Worm (Caenorhabditis elegans) whole organism, L4 larva: ENCODE measurements around the gene F28H6.4.

Source experiments
- T20F7.1 ChIP-seq: fragments of 200-800 bp; sonication (Bioruptor generic); optimal IDR thresholded peaks from 2 replicates; lab custom pipeline; 2018; ENCODE audit warnings: mild to moderate bottlenecking, missing genetic modification characterization, missing compliant biosample characterization
- Y75B8A.6 ChIP-seq: fragments of 200-800 bp; sonication (Bioruptor generic); IDR thresholded peaks from 2 replicates; pipeline ENCODE4 v1.3.6; 2022; ENCODE audit warnings: missing genetic modification reagents, missing genetic modification characterization, missing compliant biosample characterization
- ZK337.2 ChIP-seq: fragments of 200-800 bp; sonication (Bioruptor generic); IDR thresholded peaks from 2 replicates; pipeline ENCODE4 v1.3.6; 2022; ENCODE audit warnings: missing genetic modification reagents, missing genetic modification characterization, missing compliant biosample characterization
- aha-1 ChIP-seq: fragments of 150-350 bp; peaks from one replicate; lab custom pipeline; 2014; ENCODE audit warnings: missing biosample characterization, missing genetic modification characterization
- ceh-28 ChIP-seq: fragments of 150-350 bp; optimal IDR thresholded peaks from 2 replicates; lab custom pipeline; 2014; ENCODE audit warnings: missing biosample characterization, missing genetic modification reagents, missing genetic modification characterization
- daf-16 ChIP-seq, 3 experiments: sonication (generic microtip); optimal IDR thresholded peaks; 2 replicates each; lab custom pipeline; 2016 to 2017; ENCODE audit warnings: missing genetic modification characterization in 3 of 3, missing genetic modification reagents in 3 of 3, mild to moderate bottlenecking in 2 of 3, missing compliant biosample characterization in 2 of 3, missing biosample characterization in 1 of 3, moderate library complexity in 1 of 3
- dmd-6 ChIP-seq: fragments of 200-800 bp; sonication (Bioruptor generic); IDR thresholded peaks from 2 replicates; pipeline ENCODE4 v1.3.6; 2022; ENCODE audit warnings: missing genetic modification reagents, missing genetic modification characterization, missing compliant biosample characterization
- hif-1 ChIP-seq, 2 experiments: sonication (generic microtip); optimal IDR thresholded peaks; 2 replicates each; lab custom pipeline; 2016 to 2017; ENCODE audit warnings: missing compliant biosample characterization in 2 of 2, missing genetic modification characterization in 2 of 2, missing genetic modification reagents in 2 of 2, missing genotype in 2 of 2, mild to moderate bottlenecking in 1 of 2
- hmg-1.1 ChIP-seq: fragments of 200-800 bp; sonication (Bioruptor generic); IDR thresholded peaks from 2 replicates; pipeline ENCODE4 v1.3.6; 2022; ENCODE audit warnings: missing genetic modification reagents, missing genetic modification characterization, missing compliant biosample characterization
- madf-9 ChIP-seq: fragments of 200-800 bp; sonication (Bioruptor generic); conservative IDR thresholded peaks from 2 replicates; pipeline ENCODE4 v1.3.6; 2022; ENCODE audit warnings: missing genetic modification reagents, missing genetic modification characterization, missing compliant biosample characterization
- mdl-1 ChIP-seq, 2 experiments: fragments of 150-350 bp in 1 of 2; sonication (generic microtip) in 1 of 2; optimal IDR thresholded peaks; 2 replicates each; lab custom pipeline; 2014 to 2017; ENCODE audit warnings: missing biosample characterization in 2 of 2, missing genetic modification characterization in 2 of 2
- mdt-29 ChIP-seq: fragments of 200-800 bp; sonication (Bioruptor generic); IDR thresholded peaks from 2 replicates; pipeline ENCODE4 v1.3.6; 2022; ENCODE audit warnings: missing genetic modification reagents, missing genetic modification characterization, missing compliant biosample characterization
- nhr-111 ChIP-seq: fragments of 200-800 bp; sonication (Bioruptor generic); optimal IDR thresholded peaks from 2 replicates; lab custom pipeline; 2018; ENCODE audit warnings: mild to moderate bottlenecking, missing genetic modification characterization, missing compliant biosample characterization
- nhr-42 ChIP-seq: fragments of 200-800 bp; sonication (Bioruptor generic); IDR thresholded peaks from 2 replicates; pipeline ENCODE4 v1.3.6; 2022; ENCODE audit warnings: missing genetic modification characterization, missing compliant biosample characterization
- nhr-48 ChIP-seq: sonication (generic microtip); optimal IDR thresholded peaks from 2 replicates; lab custom pipeline; 2016; ENCODE audit warnings: mild to moderate bottlenecking, missing genetic modification characterization, missing compliant biosample characterization
- nhr-6 ChIP-seq: fragments of 150-350 bp; optimal IDR thresholded peaks from 2 replicates; lab custom pipeline; 2014; ENCODE audit warnings: missing biosample characterization, missing genetic modification characterization
- php-3 ChIP-seq: fragments of 200-800 bp; sonication (Bioruptor generic); IDR thresholded peaks from 2 replicates; pipeline ENCODE4 v1.3.6; 2022; ENCODE audit warnings: missing genetic modification reagents, missing genetic modification characterization, missing compliant biosample characterization
- rbr-2 ChIP-seq: sonication (generic microtip); optimal IDR thresholded peaks from 2 replicates; lab custom pipeline; 2016; ENCODE audit warnings: missing genotype, missing genetic modification characterization, missing compliant biosample characterization
- saeg-2 ChIP-seq: fragments of 200-800 bp; sonication (Bioruptor generic); IDR thresholded peaks from 2 replicates; pipeline ENCODE4 v1.3.6; 2022; ENCODE audit warnings: missing genetic modification reagents, missing genetic modification characterization, missing compliant biosample characterization
- sdz-12 ChIP-seq: fragments of 200-800 bp; sonication (Bioruptor generic); optimal IDR thresholded peaks from 2 replicates; lab custom pipeline; 2018; ENCODE audit warnings: mild to moderate bottlenecking, missing genetic modification characterization, missing compliant biosample characterization
- skn-1 ChIP-seq: fragments of 150-350 bp; optimal IDR thresholded peaks from 2 replicates; lab custom pipeline; 2014; ENCODE audit warnings: missing biosample characterization, missing genetic modification characterization

F28H6.4 gene

DNA sequence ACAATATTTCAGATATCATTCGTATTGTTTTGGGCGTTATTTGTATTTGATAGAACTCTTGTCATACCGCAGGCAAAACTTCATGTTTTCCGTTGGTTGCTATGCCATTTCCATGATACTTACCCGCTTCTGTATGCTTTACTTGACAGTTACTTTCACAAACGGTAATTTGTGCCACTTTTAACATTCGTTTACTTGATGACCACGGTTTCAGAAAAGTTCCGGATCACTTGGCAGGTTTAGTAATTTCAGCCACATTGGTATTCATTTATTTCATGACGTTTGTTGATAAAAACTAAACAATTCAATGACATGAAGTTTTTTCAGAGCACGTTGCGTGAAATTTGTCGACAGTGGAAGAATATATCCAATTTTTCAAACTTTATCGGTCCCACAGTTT, 51.8 kb downstream of the F28H6.4 start:
- TF ChIP-seq rbr-2 (tag; lab: Kevin White, UChicago) (no peak), nhr-48 (tag; lab: Kevin White, UChicago) (no peak), aha-1 (tag; lab: Kevin White, UChicago) (peak; percentile 93)

DNA sequence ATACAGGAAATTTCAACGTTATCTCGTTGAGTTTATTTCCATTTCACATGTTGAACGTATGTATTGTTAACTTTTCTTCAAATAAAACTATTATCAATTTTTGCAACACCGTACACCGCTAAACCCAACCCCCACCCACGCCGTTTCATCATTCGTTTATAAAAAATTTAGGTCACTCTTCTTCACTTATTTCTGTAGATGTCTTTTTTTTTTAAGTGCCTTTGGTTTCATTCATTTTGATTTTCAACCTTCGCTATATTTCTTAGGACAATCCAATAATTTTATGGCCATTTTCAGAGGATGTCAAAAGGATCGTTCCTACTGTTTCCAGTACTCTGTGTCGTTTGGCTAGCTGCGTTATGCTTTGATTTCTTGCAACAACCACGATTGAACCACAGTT, 52.5 kb downstream of the F28H6.4 start, which contains the start of gene C37E2.3:
C37E2.3 (plus strand) TSS at position 301 of the 400 bp plus-strand sequence.
- TF ChIP-seq nhr-42 (no peak), hif-1 (tag; optimal IDR thresholded peaks at IDR 0.05; lab: Kevin White, UChicago) (no peak), nhr-6 (no peak), skn-1 (tag; lab: Kevin White, UChicago) (no peak), T20F7.1 (no peak), sdz-12 (GFP tag; lab: Kevin White, UChicago) (no peak), daf-16 (GFP tag; optimal IDR thresholded peaks at IDR 0.05; lab: Kevin White, UChicago) (no peak), daf-16 (tag; optimal IDR thresholded peaks at IDR 0.05; lab: Kevin White, UChicago) (no peak)

DNA sequence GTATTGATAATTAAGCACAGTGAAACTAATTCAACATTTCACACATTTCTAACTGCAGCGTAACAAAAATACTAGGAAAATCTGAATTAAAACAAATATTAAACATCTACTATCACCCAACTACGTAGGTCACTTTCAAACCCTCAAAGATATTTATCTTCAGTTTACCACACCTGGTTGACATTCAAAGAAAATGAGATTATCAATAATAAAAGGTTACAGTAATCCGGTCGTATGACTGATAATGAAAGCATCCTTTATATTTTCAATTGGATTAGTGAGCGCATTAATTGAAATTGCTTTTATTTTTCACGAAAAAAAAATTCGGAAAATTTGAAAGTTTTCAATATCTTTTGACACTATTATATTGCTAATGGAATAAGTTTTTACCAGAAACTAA, 54.8 kb downstream of the F28H6.4 start:
- TF ChIP-seq saeg-2: no peak
- TF ChIP-seq madf-9 (GFP tag; lab: Robert Waterston, UW): no peak
- TF ChIP-seq dmd-6: no peak
- TF ChIP-seq nhr-111 (GFP tag; lab: Kevin White, UChicago): no peak
- TF ChIP-seq Y75B8A.6 (GFP tag; lab: Robert Waterston, UW): no peak
- TF ChIP-seq ZK337.2 (GFP tag; lab: Robert Waterston, UW): no peak
- no peak for TF ChIP-seq ceh-28 (tag; lab: Kevin White, UChicago)
- no peak for TF ChIP-seq hmg-1.1 (GFP tag; lab: Robert Waterston, UW)
- TF ChIP-seq mdl-1 (tag; optimal IDR thresholded peaks at IDR 0.05; lab: Kevin White, UChicago): no peak
- no peak for TF ChIP-seq php-3
- TF ChIP-seq mdt-29 (GFP tag; lab: Robert Waterston, UW): no peak
- no peak for TF ChIP-seq nhr-42
